Worm (Caenorhabditis elegans) whole organism, L3 larva: ENCODE data around the gene Y105C5B.18.

Source experiments
- R02D3.7 ChIP-seq: fragments of 150-350 bp; optimal IDR thresholded peaks from 2 replicates; lab custom pipeline; 2014; ENCODE audit warnings: missing biosample characterization, missing genetic modification characterization
- ZK546.5 ChIP-seq: sonication (generic microtip); optimal IDR thresholded peaks from 2 replicates; lab custom pipeline; 2017; ENCODE audit warnings: missing biosample characterization, missing genetic modification characterization
- aly-2 ChIP-seq: fragments of 150-350 bp; optimal IDR thresholded peaks from 2 replicates; lab custom pipeline; 2014; ENCODE audit warnings: missing biosample characterization, missing genetic modification characterization
- ama-1 ChIP-seq: fragments of 150-350 bp; optimal IDR thresholded peaks from 2 replicates; lab custom pipeline; 2018
- ceh-28 ChIP-seq: fragments of 150-350 bp; optimal IDR thresholded peaks from 2 replicates; lab custom pipeline; 2014; ENCODE audit warnings: missing biosample characterization, missing genetic modification reagents, missing genetic modification characterization
- ceh-82 ChIP-seq: fragments of 150-350 bp; optimal IDR thresholded peaks from 2 replicates; lab custom pipeline; 2014; ENCODE audit warnings: missing biosample characterization, missing genetic modification characterization
- ceh-9 ChIP-seq: sonication (generic microtip); optimal IDR thresholded peaks from 2 replicates; lab custom pipeline; 2018; ENCODE audit warnings: missing biosample characterization, missing genetic modification characterization
- daf-12 ChIP-seq: fragments of 150-350 bp; optimal IDR thresholded peaks from 2 replicates; lab custom pipeline; 2014; ENCODE audit warnings: missing biosample characterization, missing genetic modification reagents, missing genetic modification characterization
- egl-27 ChIP-seq: sonication (generic microtip); optimal IDR thresholded peaks from 4 replicates; lab custom pipeline; 2017; ENCODE audit warnings: missing biosample characterization, missing genetic modification reagents, missing genetic modification characterization
- egl-5 ChIP-seq: fragments of 150-350 bp; optimal IDR thresholded peaks from 2 replicates; lab custom pipeline; 2017; ENCODE audit warnings: missing biosample characterization, missing genetic modification reagents, missing genetic modification characterization, inconsistent platforms
- elt-1 ChIP-seq: fragments of 150-350 bp; optimal IDR thresholded peaks from 2 replicates; lab custom pipeline; 2014; ENCODE audit warnings: missing biosample characterization, missing genetic modification characterization
- elt-2 ChIP-seq: sonication (generic microtip); optimal IDR thresholded peaks from 2 replicates; lab custom pipeline; 2016; ENCODE audit warnings: missing genetic modification reagents, mild to moderate bottlenecking, missing genetic modification characterization, missing compliant biosample characterization
- elt-3 ChIP-seq, 3 experiments: fragments of 150-350 bp in 1 of 3; sonication (generic microtip) in 2 of 3; optimal IDR thresholded peaks; 2 replicates in 2 of 3; 4 replicates in 1 of 3; lab custom pipeline; 2014 to 2017; ENCODE audit warnings: missing biosample characterization in 3 of 3, missing genetic modification characterization in 3 of 3
- eor-1 ChIP-seq, 2 experiments: fragments of 150-350 bp; optimal IDR thresholded peaks; 2 replicates each; lab custom pipeline; 2014 to 2018; ENCODE audit warnings: missing biosample characterization in 2 of 2, missing genetic modification characterization in 2 of 2
- fkh-10 ChIP-seq: sonication (generic microtip); optimal IDR thresholded peaks from 2 replicates; lab custom pipeline; 2017; ENCODE audit warnings: missing biosample characterization, missing genetic modification reagents, missing genetic modification characterization
- fkh-2 ChIP-seq: fragments of 150-350 bp; optimal IDR thresholded peaks from 2 replicates; lab custom pipeline; 2014; ENCODE audit warnings: missing biosample characterization, missing genetic modification reagents, missing genetic modification characterization
- hmg-11 ChIP-seq: sonication (generic microtip); optimal IDR thresholded peaks from 2 replicates; lab custom pipeline; 2016; ENCODE audit warnings: missing genetic modification characterization, missing compliant biosample characterization
- jun-1 ChIP-seq: fragments of 150-350 bp; optimal IDR thresholded peaks from 2 replicates; lab custom pipeline; 2014; ENCODE audit warnings: missing biosample characterization, missing genetic modification reagents, missing genetic modification characterization
- lin-15B ChIP-seq: fragments of 150-350 bp; optimal IDR thresholded peaks from 2 replicates; lab custom pipeline; 2014; ENCODE audit warnings: missing biosample characterization, missing genetic modification characterization
- lin-39 ChIP-seq: fragments of 150-350 bp; optimal IDR thresholded peaks from 2 replicates; lab custom pipeline; 2018; ENCODE audit warnings: missing biosample characterization, missing genetic modification reagents, missing genetic modification characterization
- lsy-12 ChIP-seq: sonication (generic microtip); optimal IDR thresholded peaks from 2 replicates; lab custom pipeline; 2016; ENCODE audit warnings: mild to moderate bottlenecking, missing genetic modification characterization, missing compliant biosample characterization
- mdl-1 ChIP-seq: fragments of 150-350 bp; optimal IDR thresholded peaks from 2 replicates; lab custom pipeline; 2014; ENCODE audit warnings: missing biosample characterization, missing genetic modification characterization
- nfya-1 ChIP-seq: sonication (generic microtip); optimal IDR thresholded peaks from 2 replicates; lab custom pipeline; 2017; ENCODE audit warnings: missing genetic modification characterization, mild to moderate bottlenecking, missing compliant biosample characterization, antibody characterized with exemption, moderate library complexity; ENCODE audit not compliant: insufficient read depth
- nhr-12 ChIP-seq: fragments of 150-350 bp; optimal IDR thresholded peaks from 2 replicates; lab custom pipeline; 2014; ENCODE audit warnings: missing biosample characterization, missing genetic modification characterization
- nhr-237 ChIP-seq: fragments of 150-350 bp; optimal IDR thresholded peaks from 2 replicates; lab custom pipeline; 2014; ENCODE audit warnings: missing biosample characterization, missing genetic modification characterization
- nhr-43 ChIP-seq: sonication (generic microtip); optimal IDR thresholded peaks from 2 replicates; lab custom pipeline; 2016; ENCODE audit warnings: mild to moderate bottlenecking, missing genetic modification characterization, missing compliant biosample characterization; ENCODE audit not compliant: poor library complexity, severe bottlenecking
- nhr-67 ChIP-seq: fragments of 150-350 bp; optimal IDR thresholded peaks from 2 replicates; lab custom pipeline; 2014; ENCODE audit warnings: missing biosample characterization, missing genetic modification characterization
- nhr-76 ChIP-seq: fragments of 150-350 bp; sonication (generic microtip); optimal IDR thresholded peaks from 5 replicates; lab custom pipeline; 2014; ENCODE audit warnings: missing biosample characterization, missing genetic modification characterization
- nhr-77 ChIP-seq: fragments of 150-350 bp; optimal IDR thresholded peaks from 2 replicates; lab custom pipeline; 2014; ENCODE audit warnings: missing biosample characterization, missing genetic modification characterization
- pha-4 ChIP-seq: fragments of 150-350 bp; optimal IDR thresholded peaks from 2 replicates; lab custom pipeline; 2014; ENCODE audit warnings: missing biosample characterization, missing genetic modification reagents, missing genetic modification characterization
- pqm-1 ChIP-seq: fragments of 150-350 bp; optimal IDR thresholded peaks from 2 replicates; lab custom pipeline; 2017; ENCODE audit warnings: missing biosample characterization, missing genetic modification characterization, inconsistent platforms
- snpc-4 ChIP-seq: fragments of 150-350 bp; optimal IDR thresholded peaks from 2 replicates; lab custom pipeline; 2014; ENCODE audit warnings: missing biosample characterization, missing genetic modification characterization
- ztf-11 ChIP-seq: fragments of 150-350 bp; optimal IDR thresholded peaks from 2 replicates; lab custom pipeline; 2014; ENCODE audit warnings: missing biosample characterization, missing genetic modification characterization
- ztf-4 ChIP-seq: fragments of 150-350 bp; optimal IDR thresholded peaks from 2 replicates; lab custom pipeline; 2014; ENCODE audit warnings: missing biosample characterization, missing genetic modification characterization

Gene Y105C5B.18

DNA sequence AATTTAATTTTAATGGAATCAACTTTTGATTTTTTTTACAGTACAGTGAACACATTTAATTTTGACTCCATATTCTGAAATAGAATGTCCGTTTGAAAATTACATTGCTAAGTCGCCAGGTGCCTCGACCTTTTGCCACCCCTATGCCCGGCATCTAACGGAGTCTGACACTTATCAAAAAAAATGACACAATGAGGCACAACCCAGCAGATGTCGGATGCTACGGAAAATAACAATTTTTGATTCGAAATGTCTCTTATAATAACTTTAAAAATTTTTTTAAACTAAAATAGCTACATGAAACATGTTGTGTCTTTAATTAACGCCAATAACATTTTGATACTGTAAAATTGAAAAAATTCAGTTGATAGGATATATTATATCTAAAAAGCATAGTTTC, 9.1 kb upstream of the Y105C5B.18 start:
- no peak for TF ChIP-seq ceh-9
- no peak for TF ChIP-seq snpc-4 (tag; lab: Kevin White, UChicago)
- TF ChIP-seq fkh-10 (GFP tag; lab: Kevin White, UChicago): no peak
- no peak for TF ChIP-seq fkh-2 (tag; lab: Kevin White, UChicago)
- no peak for TF ChIP-seq lin-39 (tag; lab: Kevin White, UChicago)
- TF ChIP-seq pha-4: no peak

DNA sequence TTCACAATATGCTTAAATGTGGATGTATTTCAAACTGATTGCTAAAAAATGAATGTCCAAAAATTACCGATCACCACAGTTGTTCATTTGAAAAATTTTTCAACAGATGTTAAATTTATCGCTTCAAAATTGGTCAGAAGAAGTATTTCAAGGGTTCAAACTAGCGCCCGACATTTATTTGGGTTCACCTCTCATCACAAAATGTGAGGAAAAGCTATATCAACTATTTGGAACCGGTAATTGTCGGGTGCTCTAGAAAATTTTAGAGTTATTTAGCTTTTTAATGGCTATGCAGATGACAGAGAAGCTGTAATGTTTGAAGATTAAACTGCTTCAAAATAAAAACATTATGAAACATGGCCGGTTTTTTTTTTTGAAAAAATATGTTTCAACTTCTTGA, 3.3 kb upstream of the Y105C5B.18 start:
- TF ChIP-seq ceh-28 (tag; lab: Kevin White, UChicago): no peak
- TF ChIP-seq ztf-4: no peak
- no peak for TF ChIP-seq elt-1 (tag; lab: Kevin White, UChicago)
- no peak for TF ChIP-seq aly-2 (tag; lab: Kevin White, UChicago)
- TF ChIP-seq nfya-1: no peak
- TF ChIP-seq hmg-11: no peak
- no peak for TF ChIP-seq eor-1 (tag; optimal IDR thresholded peaks at IDR 0.05; lab: Kevin White, UChicago)
- TF ChIP-seq ama-1: no peak
- no peak for TF ChIP-seq R02D3.7
- no peak for TF ChIP-seq pqm-1
- no peak for TF ChIP-seq lsy-12 (tag; lab: Kevin White, UChicago)
- no peak for TF ChIP-seq daf-12 (tag; lab: Kevin White, UChicago)
- TF ChIP-seq nhr-67 (tag; lab: Kevin White, UChicago): no peak
- TF ChIP-seq nhr-43: no peak
- TF ChIP-seq lin-15B (tag; lab: Kevin White, UChicago): no peak
- TF ChIP-seq nhr-12: no peak
- no peak for TF ChIP-seq nhr-76 (tag; lab: Kevin White, UChicago)

DNA sequence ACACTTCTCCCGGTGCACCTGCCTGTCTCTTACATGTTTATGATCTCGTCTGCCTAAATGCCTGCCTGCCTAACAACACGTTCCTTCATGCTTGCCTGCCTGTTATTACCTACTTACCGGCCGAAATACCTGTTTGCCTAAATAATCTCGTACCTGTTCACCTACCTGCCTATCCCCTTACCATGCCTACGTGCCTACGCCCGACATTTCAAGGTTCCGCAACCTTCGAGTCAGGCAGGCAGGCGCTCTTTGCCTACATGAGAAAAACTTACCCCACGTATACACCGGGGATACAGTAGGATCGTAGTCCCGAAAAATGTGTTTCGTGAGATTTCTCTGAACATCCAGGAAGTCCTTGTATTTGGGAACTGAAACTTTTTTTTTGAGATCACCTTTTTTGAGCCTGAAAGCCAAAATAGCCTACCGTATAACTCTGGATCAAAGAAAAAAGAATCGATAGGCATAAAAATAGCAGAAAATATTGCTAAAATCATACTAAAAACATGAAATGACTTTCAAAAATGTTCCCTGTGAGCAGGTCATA, 2.1 kb upstream of the Y105C5B.18 start, which contains the start of gene lgc-19:
lgc-19 (minus strand) TSS at position 494 of the 544 bp plus-strand sequence.
- TF ChIP-seq ZK546.5 (tag; lab: Kevin White, UChicago) (no peak), mdl-1 (tag; lab: Kevin White, UChicago) (no peak), hmg-11 (no peak), aly-2 (tag; lab: Kevin White, UChicago) (no peak), egl-5 (tag; lab: Kevin White, UChicago) (no peak), fkh-10 (GFP tag; lab: Kevin White, UChicago) (no peak), nhr-43 (no peak), pqm-1 (no peak), jun-1 (tag; lab: Kevin White, UChicago) (no peak)

DNA sequence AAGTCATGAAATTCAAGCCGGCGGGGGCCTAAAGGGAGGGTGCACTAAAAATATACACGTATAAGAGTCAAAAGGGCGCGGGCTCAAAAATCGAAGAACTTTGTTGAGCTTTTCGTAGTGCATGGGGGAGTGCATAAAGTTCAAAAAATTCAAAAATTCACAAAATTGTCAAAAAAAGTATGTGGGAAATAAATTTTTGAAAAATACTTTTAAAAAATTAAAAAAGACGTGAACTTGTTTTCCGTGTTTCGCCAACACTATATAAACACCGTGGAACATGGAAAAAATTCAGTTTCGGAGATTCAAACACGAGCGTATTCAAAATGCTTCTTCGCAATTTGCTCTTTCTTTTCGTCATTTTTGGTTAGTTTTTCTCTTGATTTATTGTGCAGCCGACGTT, 1.6 kb upstream of the Y105C5B.18 start, which contains the start of gene Y105C5B.17:
Y105C5B.17 (plus strand) TSS at position 301 of the 400 bp plus-strand sequence.
- TF ChIP-seq ZK546.5 (tag; lab: Kevin White, UChicago) (no peak), ceh-28 (tag; lab: Kevin White, UChicago) (no peak), ztf-4 (no peak), aly-2 (tag; lab: Kevin White, UChicago) (no peak), pha-4 (no peak), nhr-77 (tag; lab: Kevin White, UChicago) (no peak), elt-3 (tag; optimal IDR thresholded peaks at IDR 0.05; lab: Kevin White, UChicago) (no peak), elt-2 (tag; lab: Kevin White, UChicago) (no peak), nhr-237 (tag; lab: Kevin White, UChicago) (no peak), elt-1 (tag; lab: Kevin White, UChicago) (no peak), pqm-1 (no peak), ceh-82 (tag; lab: Kevin White, UChicago) (no peak), egl-27 (tag; lab: Kevin White, UChicago) (no peak), ceh-9 (no peak), mdl-1 (tag; lab: Kevin White, UChicago) (no peak), daf-12 (tag; lab: Kevin White, UChicago) (no peak), nhr-76 (tag; lab: Kevin White, UChicago) (no peak), nhr-67 (tag; lab: Kevin White, UChicago) (no peak), ztf-11 (tag; lab: Kevin White, UChicago) (no peak)
